Worm (Caenorhabditis elegans) whole organism, L3 larva: ENCODE data around the gene F54C9.14.

Experiments
- ceh-28 ChIP-seq: fragments of 150-350 bp; optimal IDR thresholded peaks from 2 replicates; lab custom pipeline; 2014; ENCODE audit warnings: missing biosample characterization, missing genetic modification reagents, missing genetic modification characterization
- egl-5 ChIP-seq: fragments of 150-350 bp; optimal IDR thresholded peaks from 2 replicates; lab custom pipeline; 2017; ENCODE audit warnings: missing biosample characterization, missing genetic modification reagents, missing genetic modification characterization, inconsistent platforms
- fkh-10 ChIP-seq: sonication (generic microtip); optimal IDR thresholded peaks from 2 replicates; lab custom pipeline; 2017; ENCODE audit warnings: missing biosample characterization, missing genetic modification reagents, missing genetic modification characterization
- nhr-25 ChIP-seq: sonication (generic microtip); optimal IDR thresholded peaks from 2 replicates; lab custom pipeline; 2017; ENCODE audit warnings: missing biosample characterization, missing genetic modification characterization
- nhr-76 ChIP-seq: fragments of 150-350 bp; sonication (generic microtip); optimal IDR thresholded peaks from 5 replicates; lab custom pipeline; 2014; ENCODE audit warnings: missing biosample characterization, missing genetic modification characterization
- nhr-77 ChIP-seq: fragments of 150-350 bp; optimal IDR thresholded peaks from 2 replicates; lab custom pipeline; 2014; ENCODE audit warnings: missing biosample characterization, missing genetic modification characterization
- snpc-4 ChIP-seq: fragments of 150-350 bp; optimal IDR thresholded peaks from 2 replicates; lab custom pipeline; 2014; ENCODE audit warnings: missing biosample characterization, missing genetic modification characterization
- unc-62 ChIP-seq: fragments of 150-350 bp; sonication (generic microtip); optimal IDR thresholded peaks from 4 replicates; lab custom pipeline; 2014; ENCODE audit warnings: missing biosample characterization, missing genetic modification reagents, missing genetic modification characterization
- zag-1 ChIP-seq: fragments of 150-350 bp; optimal IDR thresholded peaks from 2 replicates; lab custom pipeline; 2014; ENCODE audit warnings: missing biosample characterization, missing genetic modification characterization
- ztf-4 ChIP-seq: fragments of 150-350 bp; optimal IDR thresholded peaks from 2 replicates; lab custom pipeline; 2014; ENCODE audit warnings: missing biosample characterization, missing genetic modification characterization

DNA sequence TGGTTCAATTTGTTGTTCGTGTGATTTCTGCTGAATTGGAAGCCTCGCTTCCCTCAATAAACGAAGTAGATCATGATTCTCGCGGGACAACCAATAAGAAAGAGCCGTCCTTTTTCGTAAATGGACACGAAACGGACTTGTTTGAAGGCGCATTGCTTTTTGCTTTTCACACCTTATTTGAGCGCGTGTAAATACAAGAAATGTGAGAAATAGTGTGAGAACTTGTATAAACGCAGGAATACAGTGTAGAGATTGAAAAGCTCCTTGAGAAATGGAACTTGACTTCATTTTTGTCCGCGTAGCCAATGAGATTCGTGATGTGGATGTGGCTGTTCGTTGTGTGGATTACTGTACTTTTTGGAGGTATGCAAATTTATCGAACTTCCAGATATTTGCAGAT, 41.5 kb upstream of the F54C9.14 start, which contains the start of gene cht-2:
- TF ChIP-seq ztf-4 (tag; lab: Kevin White, UChicago) (no peak), egl-5 (tag; lab: Kevin White, UChicago) (no peak), nhr-76 (tag; lab: Kevin White, UChicago) (no peak), nhr-25 (tag; lab: Kevin White, UChicago) (no peak), snpc-4 (no peak), fkh-10 (no peak), nhr-77 (tag; lab: Kevin White, UChicago) (no peak), ceh-28 (tag; lab: Kevin White, UChicago) (no peak), unc-62 (GFP tag; lab: Kevin White, UChicago) (no peak), zag-1 (no peak)
